Worm (Caenorhabditis elegans) whole organism, midembryonic: ENCODE measurements around the gene cox-6A.

ENCODE experiments used
- T22C8.4 ChIP-seq: fragments of 200-800 bp; sonication (Bioruptor generic); IDR thresholded peaks from 2 replicates; pipeline ENCODE4 v1.3.6; 2022; ENCODE audit warnings: missing genetic modification characterization, missing compliant biosample characterization
- klf-2 ChIP-seq: fragments of 200-800 bp; sonication (Bioruptor generic); conservative IDR thresholded peaks from 2 replicates; pipeline ENCODE4 v1.3.6; 2022; ENCODE audit warnings: missing genetic modification reagents, missing genetic modification characterization, missing compliant biosample characterization
- ref-1 ChIP-seq: fragments of 200-800 bp; sonication (Bioruptor generic); conservative IDR thresholded peaks from 2 replicates; pipeline ENCODE4 v1.3.6; 2022; ENCODE audit warnings: missing genetic modification reagents, missing genetic modification characterization, missing compliant biosample characterization

- TF ChIP-seq ref-1 (GFP tag; lab: Robert Waterston, UW), result no peak
- TF ChIP-seq klf-2 (GFP tag; lab: Robert Waterston, UW), result no peak
- no peak for TF ChIP-seq T22C8.4 (GFP tag; lab: Robert Waterston, UW)
Observed at ce11 chrIII:5096741-5097140, 15.2 kb downstream of the cox-6A start.
